Worm (Caenorhabditis elegans) whole organism, mixed stage, embryonic: ENCODE results near the gene slc-25A32.

Source experiments
- pha-4 ChIP-seq: fragments of 150-350 bp; optimal IDR thresholded peaks from 2 replicates; lab custom pipeline; 2018; ENCODE audit warnings: missing biosample characterization, missing genetic modification reagents, missing genetic modification characterization
- snpc-4 ChIP-seq: fragments of 150-350 bp; optimal IDR thresholded peaks from 2 replicates; lab custom pipeline; 2014; ENCODE audit warnings: missing biosample characterization, missing genetic modification characterization
- unc-39 ChIP-seq: fragments of 150-350 bp; optimal IDR thresholded peaks from 2 replicates; lab custom pipeline; 2014; ENCODE audit warnings: missing biosample characterization, missing genetic modification characterization
- ztf-11 ChIP-seq: fragments of 150-350 bp; optimal IDR thresholded peaks from 2 replicates; lab custom pipeline; 2014; ENCODE audit warnings: missing biosample characterization, missing genetic modification characterization

- TF ChIP-seq ztf-11 (tag; lab: Kevin White, UChicago) (no peak), unc-39 (tag; lab: Kevin White, UChicago) (no peak), snpc-4 (tag; lab: Kevin White, UChicago) (no peak), pha-4 (tag; lab: Kevin White, UChicago) (no peak)
Observed at ce11 chrII:8253160-8253793, 22.8 kb upstream of the slc-25A32 start, which contains the start of gene F35C11.5.
